Worm (Caenorhabditis elegans): ENCODE results near the gene C03H12.1.

C03H12.1 gene

ce11 chrX:15657773-15658172 lies 31.5 kb upstream of the C03H12.1 start:
- TF ChIP-seq cog-1 (tag; optimal IDR thresholded peaks at IDR 0.05) (no peak), klf-2 (GFP tag; conservative IDR thresholded peaks at IDR 0.05) (no peak), tab-1 (GFP tag; IDR thresholded peaks at IDR 0.05) (no peak), T22C8.4 (GFP tag; IDR thresholded peaks at IDR 0.05) (no peak), med-1 (GFP tag; optimal IDR thresholded peaks at IDR 0.05; ENCODE audit: insufficient read depth) (no peak), ref-1 (GFP tag; conservative IDR thresholded peaks at IDR 0.05) (no peak), ztf-29 (GFP tag; IDR thresholded peaks at IDR 0.05) (no peak), flt-1 (GFP tag; IDR thresholded peaks at IDR 0.05) (no peak), ztf-23 (GFP tag; IDR thresholded peaks at IDR 0.05) (no peak)

- TF ChIP-seq klf-2 (GFP tag; conservative IDR thresholded peaks at IDR 0.05) (no peak), T22C8.4 (GFP tag; IDR thresholded peaks at IDR 0.05) (no peak), ztf-29 (GFP tag; IDR thresholded peaks at IDR 0.05) (no peak), tab-1 (GFP tag; IDR thresholded peaks at IDR 0.05) (no peak), ref-1 (GFP tag; conservative IDR thresholded peaks at IDR 0.05) (no peak), med-1 (GFP tag; optimal IDR thresholded peaks at IDR 0.05; ENCODE audit: insufficient read depth) (no peak), ztf-23 (GFP tag; IDR thresholded peaks at IDR 0.05) (no peak), cog-1 (tag; optimal IDR thresholded peaks at IDR 0.05) (no peak), flt-1 (GFP tag; IDR thresholded peaks at IDR 0.05) (no peak)
Observed at ce11 chrX:15659561-15659960, 29.7 kb upstream of the C03H12.1 start.

- TF ChIP-seq T22C8.4 (GFP tag; IDR thresholded peaks at IDR 0.05) (no peak), tab-1 (GFP tag; IDR thresholded peaks at IDR 0.05) (no peak), klf-2 (GFP tag; conservative IDR thresholded peaks at IDR 0.05) (no peak), ref-1 (GFP tag; conservative IDR thresholded peaks at IDR 0.05) (no peak), flt-1 (GFP tag; IDR thresholded peaks at IDR 0.05) (no peak), ztf-29 (GFP tag; IDR thresholded peaks at IDR 0.05) (no peak), med-1 (GFP tag; optimal IDR thresholded peaks at IDR 0.05; ENCODE audit: insufficient read depth) (no peak), ztf-23 (GFP tag; IDR thresholded peaks at IDR 0.05) (no peak), cog-1 (tag; optimal IDR thresholded peaks at IDR 0.05) (no peak)
Observed at ce11 chrX:15663740-15664139, 25.5 kb upstream of the C03H12.1 start.

- TF ChIP-seq cog-1 (tag; optimal IDR thresholded peaks at IDR 0.05) (no peak), ref-1 (GFP tag; conservative IDR thresholded peaks at IDR 0.05) (no peak), flt-1 (GFP tag; IDR thresholded peaks at IDR 0.05) (no peak), ztf-29 (GFP tag; IDR thresholded peaks at IDR 0.05) (no peak), T22C8.4 (GFP tag; IDR thresholded peaks at IDR 0.05) (no peak), klf-2 (GFP tag; conservative IDR thresholded peaks at IDR 0.05) (no peak), med-1 (GFP tag; optimal IDR thresholded peaks at IDR 0.05; ENCODE audit: insufficient read depth) (no peak), tab-1 (GFP tag; IDR thresholded peaks at IDR 0.05) (no peak), ztf-23 (GFP tag; IDR thresholded peaks at IDR 0.05) (no peak)
Observed at ce11 chrX:15666169-15666811, 23.0 kb upstream of the C03H12.1 start, which contains the start of gene pcdr-1. Gene pcdr-1, plus strand, starts transcription at chrX:15666761.

DNA sequence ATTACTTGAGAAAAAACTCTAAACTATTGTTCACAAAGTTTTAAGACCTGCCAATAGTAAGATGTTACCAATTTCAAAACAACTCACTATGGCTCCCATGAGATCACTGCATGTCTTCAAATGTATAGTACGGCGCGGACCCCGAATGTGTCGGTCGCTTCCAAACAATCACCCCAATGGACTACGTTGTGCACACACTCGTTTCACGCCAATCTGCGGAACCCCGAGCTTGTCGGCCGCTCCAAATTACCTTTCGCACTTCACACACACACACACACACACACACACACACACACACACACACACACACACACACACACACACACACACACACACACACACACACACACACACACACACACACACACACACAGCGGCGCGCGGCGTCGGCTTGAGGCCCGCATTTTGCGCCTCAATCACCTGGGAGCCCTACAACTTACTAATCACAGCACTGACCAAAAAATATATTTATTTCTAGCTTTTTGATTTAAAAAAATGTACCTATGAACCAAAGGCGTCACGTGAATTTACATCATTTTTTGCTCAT lies 21.1 kb upstream of the C03H12.1 start:
- TF ChIP-seq ztf-23 (GFP tag; IDR thresholded peaks at IDR 0.05) (peak; percentile 61; the same call in 1 of the 2 replicates), ref-1 (GFP tag; conservative IDR thresholded peaks at IDR 0.05) (no peak), flt-1 (GFP tag; IDR thresholded peaks at IDR 0.05) (no peak)

- TF ChIP-seq cog-1 (tag; optimal IDR thresholded peaks at IDR 0.05), result no peak
- no peak for TF ChIP-seq flt-1 (GFP tag; IDR thresholded peaks at IDR 0.05)
- TF ChIP-seq klf-2 (GFP tag; conservative IDR thresholded peaks at IDR 0.05), result no peak
- no peak for TF ChIP-seq ztf-29 (GFP tag; IDR thresholded peaks at IDR 0.05)
- TF ChIP-seq tab-1 (GFP tag; IDR thresholded peaks at IDR 0.05), result no peak
- no peak for TF ChIP-seq med-1 (GFP tag; optimal IDR thresholded peaks at IDR 0.05; ENCODE audit: insufficient read depth)
- TF ChIP-seq T22C8.4 (GFP tag; IDR thresholded peaks at IDR 0.05), result no peak
- no peak for TF ChIP-seq ref-1 (GFP tag; conservative IDR thresholded peaks at IDR 0.05)
- no peak for TF ChIP-seq ztf-23 (GFP tag; IDR thresholded peaks at IDR 0.05)
Observed at ce11 chrX:15668695-15669094, 20.6 kb upstream of the C03H12.1 start.

- TF ChIP-seq cog-1 (tag; optimal IDR thresholded peaks at IDR 0.05) (no peak), flt-1 (GFP tag; IDR thresholded peaks at IDR 0.05) (no peak), med-1 (GFP tag; optimal IDR thresholded peaks at IDR 0.05; ENCODE audit: insufficient read depth) (no peak), tab-1 (GFP tag; IDR thresholded peaks at IDR 0.05) (no peak), ztf-23 (GFP tag; IDR thresholded peaks at IDR 0.05) (no peak), T22C8.4 (GFP tag; IDR thresholded peaks at IDR 0.05) (no peak), ref-1 (GFP tag; conservative IDR thresholded peaks at IDR 0.05) (no peak), ztf-29 (GFP tag; IDR thresholded peaks at IDR 0.05) (no peak), klf-2 (GFP tag; conservative IDR thresholded peaks at IDR 0.05) (no peak)
Observed at ce11 chrX:15675622-15676021, 13.6 kb upstream of the C03H12.1 start, which contains the start of gene F59D12.2. Gene F59D12.2, minus strand, starts transcription at chrX:15675722.

DNA sequence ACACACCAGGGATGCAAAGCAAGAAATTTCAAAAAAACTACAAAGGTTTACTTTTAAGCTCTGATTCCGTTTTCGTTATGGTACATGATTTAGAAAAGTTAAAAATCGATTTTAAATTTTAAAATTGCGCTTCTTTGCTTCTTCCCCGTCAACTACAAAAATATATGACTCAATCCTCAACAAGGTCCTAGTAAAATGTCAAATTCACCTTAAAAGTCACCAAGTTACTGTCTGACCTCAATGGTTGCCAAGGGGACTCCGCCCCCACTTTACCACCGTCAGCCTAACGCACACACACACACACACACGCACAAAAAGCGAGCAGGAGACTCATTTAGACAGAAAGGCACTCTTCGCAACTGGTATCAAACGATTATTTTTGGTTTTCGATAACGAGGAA lies 7.9 kb upstream of the C03H12.1 start, which contains the start of gene gpn-1:
Gene gpn-1 (plus strand): TSS at position 301 of the 400 bp plus-strand sequence.
- TF ChIP-seq ztf-29 (GFP tag; IDR thresholded peaks at IDR 0.05), result no peak
- no peak for TF ChIP-seq klf-2 (GFP tag; conservative IDR thresholded peaks at IDR 0.05)
- no peak for TF ChIP-seq ztf-23 (GFP tag; IDR thresholded peaks at IDR 0.05)
- no peak for TF ChIP-seq cog-1 (tag; optimal IDR thresholded peaks at IDR 0.05)
- TF ChIP-seq ref-1 (GFP tag; conservative IDR thresholded peaks at IDR 0.05), result no peak
- TF ChIP-seq tab-1 (GFP tag; IDR thresholded peaks at IDR 0.05), result no peak
- no peak for TF ChIP-seq flt-1 (GFP tag; IDR thresholded peaks at IDR 0.05)
- TF ChIP-seq med-1 (GFP tag; optimal IDR thresholded peaks at IDR 0.05; ENCODE audit: insufficient read depth), result no peak

ce11 chrX:15693466-15693865 lies 4.2 kb downstream of the C03H12.1 start:
- TF ChIP-seq cog-1 (tag; optimal IDR thresholded peaks at IDR 0.05) (no peak), ztf-23 (GFP tag; IDR thresholded peaks at IDR 0.05) (no peak), tab-1 (GFP tag; IDR thresholded peaks at IDR 0.05) (no peak), ztf-29 (GFP tag; IDR thresholded peaks at IDR 0.05) (no peak), flt-1 (GFP tag; IDR thresholded peaks at IDR 0.05) (no peak), med-1 (GFP tag; optimal IDR thresholded peaks at IDR 0.05; ENCODE audit: insufficient read depth) (no peak), ref-1 (GFP tag; conservative IDR thresholded peaks at IDR 0.05) (no peak), T22C8.4 (GFP tag; IDR thresholded peaks at IDR 0.05) (no peak), klf-2 (GFP tag; conservative IDR thresholded peaks at IDR 0.05) (no peak)
